Worm (Caenorhabditis elegans): ENCODE measurements around the gene ZK795.3.

ce11 chrIV:12585966-12586365 lies 26.8 kb downstream of the ZK795.3 start, which contains the start of gene K08E7.8:
- no peak for TF ChIP-seq ceh-9 (tag; optimal IDR thresholded peaks at IDR 0.05)
- no peak for TF ChIP-seq pqm-1 (tag; optimal IDR thresholded peaks at IDR 0.05)
- no peak for TF ChIP-seq unc-86 (tag; optimal IDR thresholded peaks at IDR 0.05)
- no peak for TF ChIP-seq ztf-16 (tag; optimal IDR thresholded peaks at IDR 0.05)
- TF ChIP-seq ceh-14 (tag; optimal IDR thresholded peaks at IDR 0.05), result no peak
- TF ChIP-seq pha-4 (tag; optimal IDR thresholded peaks at IDR 0.05), result no peak
